Worm (Caenorhabditis elegans) whole organism, L1 larva: ENCODE measurements around the gene F57C2.4.

ENCODE experiments used
- C34B4.2 ChIP-seq: sonication (generic microtip); optimal IDR thresholded peaks from 2 replicates; lab custom pipeline; 2017; ENCODE audit warnings: mild to moderate bottlenecking, missing genetic modification characterization, missing compliant biosample characterization
- Y116A8C.19 ChIP-seq: sonication (generic microtip); optimal IDR thresholded peaks from 2 replicates; lab custom pipeline; 2016; ENCODE audit warnings: missing compliant biosample characterization, missing genetic modification characterization, borderline replicate concordance
- alr-1 ChIP-seq: fragments of 200-800 bp; sonication (Bioruptor generic); optimal IDR thresholded peaks from 2 replicates; lab custom pipeline; 2018; ENCODE audit warnings: borderline replicate concordance, mild to moderate bottlenecking, missing genetic modification characterization, missing compliant biosample characterization
- aly-2 ChIP-seq: fragments of 150-350 bp; optimal IDR thresholded peaks from 2 replicates; lab custom pipeline; 2014; ENCODE audit warnings: missing biosample characterization, missing genetic modification characterization
- ama-1 ChIP-seq: fragments of 150-350 bp; optimal IDR thresholded peaks from 2 replicates; lab custom pipeline; 2014
- blmp-1 ChIP-seq: fragments of 150-350 bp; optimal IDR thresholded peaks from 2 replicates; lab custom pipeline; 2014; ENCODE audit warnings: missing biosample characterization, missing genetic modification characterization
- ceh-63 ChIP-seq: fragments of 200-800 bp; sonication (Bioruptor generic); optimal IDR thresholded peaks from 2 replicates; lab custom pipeline; 2018; ENCODE audit warnings: mild to moderate bottlenecking, missing genetic modification characterization, missing compliant biosample characterization
- ceh-82 ChIP-seq, 3 experiments: fragments of 150-350 bp in 1 of 3; sonication (generic microtip) in 2 of 3; optimal IDR thresholded peaks; 2 replicates each; lab custom pipeline; 2014 to 2017; ENCODE audit warnings: missing biosample characterization in 3 of 3, missing genetic modification characterization in 3 of 3
- ceh-88 ChIP-seq: fragments of 200-800 bp; sonication (Bioruptor generic); IDR thresholded peaks from 2 replicates; pipeline ENCODE4 v1.3.6; 2022; ENCODE audit warnings: missing genetic modification characterization, missing compliant biosample characterization
- ceh-90 ChIP-seq: sonication (generic microtip); optimal IDR thresholded peaks from 2 replicates; lab custom pipeline; 2016; ENCODE audit warnings: missing genetic modification characterization, missing compliant biosample characterization
- efl-1 ChIP-seq, 4 experiments: fragments of 150-350 bp; optimal IDR thresholded peaks in 3 of 4; peaks in 1 of 4; 1 replicate in 1 of 4; 2 replicates in 3 of 4; lab custom pipeline; 2014; ENCODE audit warnings: missing biosample characterization in 2 of 4, missing genetic modification characterization in 2 of 4, missing genetic modification reagents in 2 of 4
- efl-3 ChIP-seq: fragments of 200-800 bp; sonication (Bioruptor generic); optimal IDR thresholded peaks from 2 replicates; lab custom pipeline; 2018; ENCODE audit warnings: mild to moderate bottlenecking, missing genetic modification characterization, missing compliant biosample characterization
- egl-13 ChIP-seq: sonication (generic microtip); optimal IDR thresholded peaks from 2 replicates; lab custom pipeline; 2016; ENCODE audit warnings: missing genotype, missing genetic modification reagents, missing genetic modification characterization, missing compliant biosample characterization
- elt-2 ChIP-seq: sonication (generic microtip); optimal IDR thresholded peaks from 2 replicates; lab custom pipeline; 2016; ENCODE audit warnings: missing genetic modification characterization, mild to moderate bottlenecking, inconsistent platforms, missing compliant biosample characterization, missing genetic modification reagents
- elt-3 ChIP-seq, 6 experiments: fragments of 150-350 bp in 1 of 6; sonication (generic microtip); optimal IDR thresholded peaks; 2 replicates each; lab custom pipeline; 2017 to 2018; ENCODE audit warnings: missing biosample characterization in 6 of 6, missing genetic modification characterization in 6 of 6, inconsistent platforms in 1 of 6
- ets-5 ChIP-seq: fragments of 200-800 bp; sonication (Bioruptor generic); IDR thresholded peaks from 2 replicates; pipeline ENCODE4 v1.3.6; 2022; ENCODE audit warnings: missing genetic modification characterization, missing compliant biosample characterization
- fkh-4 ChIP-seq: sonication (generic microtip); optimal IDR thresholded peaks from 2 replicates; lab custom pipeline; 2016; ENCODE audit warnings: missing compliant biosample characterization, missing genetic modification characterization, borderline replicate concordance
- hlh-17 ChIP-seq: fragments of 200-800 bp; sonication (Bioruptor generic); optimal IDR thresholded peaks from 2 replicates; lab custom pipeline; 2018; ENCODE audit warnings: missing genetic modification characterization, mild to moderate bottlenecking, missing compliant biosample characterization, moderate library complexity, borderline replicate concordance
- hpl-2 ChIP-seq: fragments of 150-350 bp; optimal IDR thresholded peaks from 2 replicates; lab custom pipeline; 2014; ENCODE audit warnings: missing biosample characterization, missing genetic modification reagents, missing genetic modification characterization
- isw-1 ChIP-seq: fragments of 200-800 bp; sonication (Bioruptor generic); IDR thresholded peaks from 2 replicates; pipeline ENCODE4 v1.3.6; 2022; ENCODE audit warnings: missing genetic modification characterization, missing compliant biosample characterization
- jun-1 ChIP-seq: fragments of 150-350 bp; optimal IDR thresholded peaks from 2 replicates; lab custom pipeline; 2014; ENCODE audit warnings: missing biosample characterization, missing genetic modification reagents, missing genetic modification characterization
- lin-14 ChIP-seq: fragments of 200-800 bp; sonication (Bioruptor generic); optimal IDR thresholded peaks from 2 replicates; lab custom pipeline; 2018; ENCODE audit warnings: mild to moderate bottlenecking, missing genetic modification characterization, moderate library complexity, missing compliant biosample characterization
- lin-35 ChIP-seq, 2 experiments: fragments of 150-350 bp; optimal IDR thresholded peaks; 2 replicates each; lab custom pipeline; 2014; ENCODE audit warnings: missing biosample characterization in 2 of 2, missing genetic modification characterization in 2 of 2, missing genetic modification reagents in 2 of 2
- mab-9 ChIP-seq: fragments of 200-800 bp; sonication (Bioruptor generic); IDR thresholded peaks from 2 replicates; pipeline ENCODE4 v1.3.6; 2022; ENCODE audit warnings: missing genetic modification reagents, missing genetic modification characterization, missing compliant biosample characterization
- mdl-1 ChIP-seq, 2 experiments: fragments of 150-350 bp; optimal IDR thresholded peaks; 2 replicates each; lab custom pipeline; 2014 to 2017; ENCODE audit warnings: missing biosample characterization in 2 of 2, missing genetic modification characterization in 2 of 2, inconsistent platforms in 1 of 2
- mef-2 ChIP-seq: fragments of 150-350 bp; optimal IDR thresholded peaks from 2 replicates; lab custom pipeline; 2014; ENCODE audit warnings: missing biosample characterization, missing genetic modification characterization
- mep-1 ChIP-seq: fragments of 150-350 bp; optimal IDR thresholded peaks from 2 replicates; lab custom pipeline; 2014; ENCODE audit warnings: missing biosample characterization, missing genetic modification characterization
- nhr-12 ChIP-seq: sonication (generic microtip); optimal IDR thresholded peaks from 2 replicates; lab custom pipeline; 2017; ENCODE audit warnings: missing biosample characterization, missing genetic modification characterization
- nhr-19 ChIP-seq: fragments of 200-800 bp; sonication (Bioruptor generic); conservative IDR thresholded peaks from 2 replicates; pipeline ENCODE4 v1.3.6; 2022; ENCODE audit warnings: missing genetic modification characterization, missing compliant biosample characterization
- nhr-20 ChIP-seq: sonication (generic microtip); optimal IDR thresholded peaks from 2 replicates; lab custom pipeline; 2016; ENCODE audit warnings: mild to moderate bottlenecking, missing genetic modification characterization, missing compliant biosample characterization
- nhr-71 ChIP-seq: sonication (generic microtip); optimal IDR thresholded peaks from 2 replicates; lab custom pipeline; 2016; ENCODE audit warnings: mild to moderate bottlenecking, missing genetic modification characterization, moderate library complexity, missing compliant biosample characterization
- nhr-84 ChIP-seq: sonication (generic microtip); optimal IDR thresholded peaks from 2 replicates; lab custom pipeline; 2017; ENCODE audit warnings: missing biosample characterization, missing genetic modification characterization
- nhr-85 ChIP-seq: sonication (generic microtip); peaks from one replicate; lab custom pipeline; 2016; ENCODE audit warnings: missing genetic modification characterization, inconsistent platforms, missing compliant biosample characterization
- nhr-90 ChIP-seq: sonication (generic microtip); optimal IDR thresholded peaks from 2 replicates; lab custom pipeline; 2016; ENCODE audit warnings: mild to moderate bottlenecking, missing genetic modification characterization, missing compliant biosample characterization; ENCODE audit not compliant: poor library complexity
- pag-3 ChIP-seq: sonication (generic microtip); optimal IDR thresholded peaks from 2 replicates; lab custom pipeline; 2017; ENCODE audit warnings: missing genetic modification characterization, mild to moderate bottlenecking, missing compliant biosample characterization, antibody characterized with exemption, borderline replicate concordance; ENCODE audit not compliant: insufficient read depth
- pax-3 ChIP-seq: fragments of 200-800 bp; sonication (Bioruptor generic); optimal IDR thresholded peaks from 2 replicates; lab custom pipeline; 2018; ENCODE audit warnings: mild to moderate bottlenecking, missing genetic modification characterization, moderate library complexity, missing compliant biosample characterization
- pqm-1 ChIP-seq: sonication (generic microtip); optimal IDR thresholded peaks from 3 replicates; lab custom pipeline; 2017; ENCODE audit warnings: missing biosample characterization, missing genetic modification characterization
- skn-1 ChIP-seq: fragments of 150-350 bp; optimal IDR thresholded peaks from 2 replicates; lab custom pipeline; 2014; ENCODE audit warnings: missing biosample characterization, missing genetic modification characterization
- snpc-4 ChIP-seq: fragments of 150-350 bp; optimal IDR thresholded peaks from 2 replicates; lab custom pipeline; 2014; ENCODE audit warnings: missing biosample characterization, missing genetic modification characterization
- snu-23 ChIP-seq: sonication (generic microtip); optimal IDR thresholded peaks from 2 replicates; lab custom pipeline; 2016; ENCODE audit warnings: missing genetic modification characterization, missing compliant biosample characterization
- sox-4 ChIP-seq: sonication (generic microtip); optimal IDR thresholded peaks from 2 replicates; lab custom pipeline; 2016; ENCODE audit warnings: missing genetic modification characterization, missing compliant biosample characterization
- sptf-1 ChIP-seq: fragments of 150-350 bp; optimal IDR thresholded peaks from 2 replicates; lab custom pipeline; 2014; ENCODE audit warnings: missing biosample characterization, missing genetic modification characterization
- swsn-7 ChIP-seq: sonication (generic microtip); optimal IDR thresholded peaks from 2 replicates; lab custom pipeline; 2016; ENCODE audit warnings: missing genetic modification characterization, missing compliant biosample characterization
- unc-130 ChIP-seq: fragments of 150-350 bp; optimal IDR thresholded peaks from 2 replicates; lab custom pipeline; 2017; ENCODE audit warnings: missing biosample characterization, missing genetic modification characterization, inconsistent platforms
- unc-30 ChIP-seq: sonication (generic microtip); optimal IDR thresholded peaks from 2 replicates; lab custom pipeline; 2017; ENCODE audit warnings: missing biosample characterization, missing genetic modification characterization
- unc-86 ChIP-seq: sonication (generic microtip); optimal IDR thresholded peaks from 2 replicates; lab custom pipeline; 2016; ENCODE audit warnings: missing genetic modification characterization, missing compliant biosample characterization
- xbp-1 ChIP-seq: sonication (generic microtip); optimal IDR thresholded peaks from 2 replicates; lab custom pipeline; 2016; ENCODE audit warnings: missing genetic modification characterization, missing compliant biosample characterization

The F57C2.4 gene

DNA sequence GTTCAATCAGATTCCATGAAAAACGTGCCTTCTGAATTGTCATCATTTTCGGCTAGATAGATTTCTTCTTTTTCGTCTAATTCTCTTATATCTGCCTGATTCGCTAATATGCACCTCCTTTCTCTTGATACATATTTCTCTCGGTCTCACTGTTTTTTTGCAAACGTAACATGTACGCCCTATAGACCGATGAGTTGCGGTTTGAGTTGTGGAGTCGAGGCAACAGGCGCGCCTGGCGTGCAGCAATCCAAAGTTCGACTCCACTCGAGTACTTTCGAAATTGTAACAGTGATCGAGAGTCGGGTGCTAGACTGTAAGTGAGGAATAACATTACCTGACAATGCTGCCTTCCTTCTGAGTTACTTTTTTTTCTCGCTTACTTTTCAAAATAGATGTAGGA is 28.3 kb upstream of the F57C2.4 start (continued):
- TF ChIP-seq skn-1 (tag; lab: Kevin White, UChicago): peak; percentile 97
- TF ChIP-seq alr-1: no peak
- peak; percentile 79 for TF ChIP-seq nhr-19
- TF ChIP-seq ama-1: no peak
- peak; percentile 76 for TF ChIP-seq pax-3 (tag; lab: Kevin White, UChicago)
- peak; percentile 74 for TF ChIP-seq swsn-7
- TF ChIP-seq lin-14 (GFP tag; lab: Kevin White, UChicago): peak; percentile 69
- TF ChIP-seq ceh-88: peak; percentile 54
- peak; percentile 94 for TF ChIP-seq nhr-85
- peak in 3 of 6 experiments; percentile 32 to 83 (median 55) for TF ChIP-seq elt-3 (tag; optimal IDR thresholded peaks at IDR 0.05; lab: Kevin White, UChicago)
- TF ChIP-seq aly-2 (tag; lab: Kevin White, UChicago): peak; percentile 66
- TF ChIP-seq blmp-1: peak; percentile 76
- TF ChIP-seq sox-4 (tag; lab: Kevin White, UChicago): peak; percentile 24
- peak; percentile 53 for TF ChIP-seq ceh-90 (tag; lab: Kevin White, UChicago)
- no peak for TF ChIP-seq nhr-84 (tag; lab: Kevin White, UChicago)
- peak in 1 of 2 experiments; percentile 86 for TF ChIP-seq mdl-1 (tag; optimal IDR thresholded peaks at IDR 0.05; lab: Kevin White, UChicago)
- peak; percentile 44 for TF ChIP-seq mef-2 (tag; lab: Kevin White, UChicago)
- no peak for TF ChIP-seq fkh-4 (tag; lab: Kevin White, UChicago)
- peak; percentile 66 to 68 for TF ChIP-seq efl-1 (optimal IDR thresholded peaks at IDR 0.05; lab: Kevin White, UChicago)
- peak; percentile 53 to 96 for TF ChIP-seq efl-1 (GFP tag; optimal IDR thresholded peaks at IDR 0.05 in 1 of 2; lab: Kevin White, UChicago)
- no peak for TF ChIP-seq unc-30 (tag; lab: Kevin White, UChicago)
- TF ChIP-seq xbp-1: peak; percentile 68
- TF ChIP-seq jun-1: peak; percentile 56
- peak; percentile 78 for TF ChIP-seq unc-130 (tag; lab: Kevin White, UChicago)
- TF ChIP-seq mab-9 (GFP tag; lab: Robert Waterston, UW): no peak
- TF ChIP-seq Y116A8C.19 (tag; lab: Kevin White, UChicago): no peak
- TF ChIP-seq snu-23: peak; percentile 88
- TF ChIP-seq egl-13 (tag; lab: Kevin White, UChicago): peak; percentile 40
- TF ChIP-seq pqm-1 (tag; lab: Kevin White, UChicago): peak; percentile 7
- TF ChIP-seq pag-3 (tag; lab: Kevin White, UChicago): no peak
- TF ChIP-seq nhr-90: peak; percentile 94
- TF ChIP-seq ceh-63 (GFP tag; lab: Kevin White, UChicago): no peak

DNA sequence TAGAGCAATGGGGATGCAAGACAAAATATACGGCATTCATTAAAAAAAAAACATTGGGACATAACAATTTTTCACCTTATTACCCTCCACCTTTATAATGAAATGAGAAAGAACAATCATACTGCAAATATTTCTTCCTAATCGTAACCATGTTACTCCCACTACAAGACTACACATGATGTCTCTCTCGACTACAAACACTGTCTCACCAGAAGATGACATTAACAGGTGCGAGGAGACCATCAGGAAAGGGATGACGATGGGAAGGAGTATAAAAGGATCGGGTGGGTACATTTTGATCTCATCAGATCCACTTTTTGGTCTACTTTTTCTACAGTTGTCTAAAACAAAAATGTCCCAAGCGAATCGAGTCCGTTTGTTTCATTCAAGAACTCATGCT is 27.3 kb upstream of the F57C2.4 start, which contains the start of gene dhs-8:
TSS of gene dhs-8 (plus strand) at position 179 of the 400 bp plus-strand sequence.
- peak; percentile 87 for TF ChIP-seq skn-1 (tag; lab: Kevin White, UChicago)
- no peak for TF ChIP-seq hpl-2 (GFP tag; lab: Kevin White, UChicago)
- TF ChIP-seq nhr-19: 0 out of 2 replicates have a peak, but pooled peaks have one; percentile 3
- no peak for TF ChIP-seq isw-1
- peak; percentile 47 for TF ChIP-seq nhr-85
- TF ChIP-seq lin-35 (GFP tag; optimal IDR thresholded peaks at IDR 0.05; lab: Kevin White, UChicago): peak; percentile 13 to 21
- no peak for TF ChIP-seq aly-2 (tag; lab: Kevin White, UChicago)
- no peak for TF ChIP-seq sptf-1 (tag; lab: Kevin White, UChicago)
- peak in 2 of 6 experiments; percentile 19 to 26 for TF ChIP-seq elt-3 (tag; optimal IDR thresholded peaks at IDR 0.05; lab: Kevin White, UChicago)
- peak; percentile 43 for TF ChIP-seq blmp-1
- no peak for TF ChIP-seq elt-2 (tag; lab: Kevin White, UChicago)
- TF ChIP-seq nhr-71 (tag; lab: Kevin White, UChicago): no peak
- no peak for TF ChIP-seq nhr-12
- TF ChIP-seq ceh-82 (tag; optimal IDR thresholded peaks at IDR 0.05; lab: Kevin White, UChicago): no peak
- no peak for TF ChIP-seq ets-5 (GFP tag; lab: Robert Waterston, UW)
- TF ChIP-seq alr-1: no peak
- no peak for TF ChIP-seq snpc-4 (tag; lab: Kevin White, UChicago)
- no peak for TF ChIP-seq efl-3 (GFP tag; lab: Kevin White, UChicago)
- TF ChIP-seq C34B4.2 (tag; lab: Kevin White, UChicago): no peak
- no peak for TF ChIP-seq egl-13 (tag; lab: Kevin White, UChicago)
- no peak for TF ChIP-seq unc-86 (tag; lab: Kevin White, UChicago)
- TF ChIP-seq snu-23: peak; percentile 41
- TF ChIP-seq mef-2 (tag; lab: Kevin White, UChicago): no peak
- peak; percentile 35 for TF ChIP-seq mep-1
- peak; percentile 67 for TF ChIP-seq nhr-20 (tag; lab: Kevin White, UChicago)
- TF ChIP-seq ceh-63 (GFP tag; lab: Kevin White, UChicago): no peak
- TF ChIP-seq hlh-17 (GFP tag; lab: Kevin White, UChicago): no peak
